Worm (Caenorhabditis elegans) whole organism, early embryonic: Measurements from ENCODE around the gene ZK154.6.

Experiments
- B0310.2 ChIP-seq: sonication (generic microtip); optimal IDR thresholded peaks from 2 replicates; lab custom pipeline; 2016; ENCODE audit warnings: mild to moderate bottlenecking, missing genetic modification characterization, missing compliant biosample characterization
- F13C5.2 ChIP-seq: sonication (generic microtip); optimal IDR thresholded peaks from 2 replicates; lab custom pipeline; 2017; ENCODE audit warnings: mild to moderate bottlenecking, missing genetic modification characterization, inconsistent platforms, missing compliant biosample characterization
- aly-1 ChIP-seq: sonication (generic microtip); optimal IDR thresholded peaks from 2 replicates; lab custom pipeline; 2016; ENCODE audit warnings: missing genetic modification characterization, missing compliant biosample characterization
- ama-1 ChIP-seq: fragments of 150-350 bp; optimal IDR thresholded peaks from 2 replicates; lab custom pipeline; 2014
- ceh-13 ChIP-seq: fragments of 200-800 bp; sonication (Bioruptor generic); optimal IDR thresholded peaks from 2 replicates; lab custom pipeline; 2018; ENCODE audit warnings: mild to moderate bottlenecking, missing genetic modification characterization, missing compliant biosample characterization
- ceh-36 ChIP-seq: sonication (generic microtip); optimal IDR thresholded peaks from 2 replicates; lab custom pipeline; 2016; ENCODE audit warnings: missing genetic modification characterization, inconsistent platforms, missing compliant biosample characterization
- ets-7 ChIP-seq: sonication (generic microtip); optimal IDR thresholded peaks from 2 replicates; lab custom pipeline; 2016; ENCODE audit warnings: missing genotype, missing genetic modification characterization, missing compliant biosample characterization
- flt-1 ChIP-seq: fragments of 200-800 bp; sonication (Bioruptor generic); IDR thresholded peaks from 2 replicates; pipeline ENCODE4 v1.3.6; 2022; ENCODE audit warnings: missing genetic modification characterization, missing compliant biosample characterization
- hmbx-1 ChIP-seq: sonication (generic microtip); optimal IDR thresholded peaks from 2 replicates; lab custom pipeline; 2016; ENCODE audit warnings: mild to moderate bottlenecking, missing genetic modification characterization, missing compliant biosample characterization
- hnd-1 ChIP-seq: sonication (generic microtip); optimal IDR thresholded peaks from 2 replicates; lab custom pipeline; 2016; ENCODE audit warnings: missing genetic modification characterization, missing compliant biosample characterization
- pes-1 ChIP-seq: fragments of 200-800 bp; sonication (Bioruptor generic); IDR thresholded peaks from 2 replicates; pipeline ENCODE4 v1.3.6; 2022; ENCODE audit warnings: missing genetic modification reagents, missing genetic modification characterization, missing compliant biosample characterization
- scrt-1 ChIP-seq: fragments of 200-800 bp; sonication (Bioruptor generic); IDR thresholded peaks from 2 replicates; pipeline ENCODE4 v1.3.6; 2022; ENCODE audit warnings: missing genetic modification characterization, missing compliant biosample characterization
- sea-1 ChIP-seq: fragments of 200-800 bp; sonication (Bioruptor generic); conservative IDR thresholded peaks from 2 replicates; pipeline ENCODE4 v1.3.6; 2022; ENCODE audit warnings: missing genetic modification characterization, missing compliant biosample characterization
- tbx-11 ChIP-seq: fragments of 200-800 bp; sonication (Bioruptor generic); IDR thresholded peaks from 2 replicates; pipeline ENCODE4 v1.3.6; 2022; ENCODE audit warnings: missing genetic modification characterization, missing compliant biosample characterization
- tbx-37 ChIP-seq: fragments of 200-800 bp; sonication (Bioruptor generic); conservative IDR thresholded peaks from 2 replicates; pipeline ENCODE4 v1.3.6; 2022; ENCODE audit warnings: missing genetic modification reagents, missing genetic modification characterization, missing compliant biosample characterization
- tra-4 ChIP-seq: sonication (generic microtip); optimal IDR thresholded peaks from 2 replicates; lab custom pipeline; 2017; ENCODE audit warnings: missing genetic modification characterization, missing compliant biosample characterization

Gene ZK154.6

ce11 chrX:7773714-7774318 lies 19.5 kb downstream of the ZK154.6 start:
- no peak for TF ChIP-seq hnd-1 (tag; lab: Kevin White, UChicago)
- 0 out of 2 replicates have a peak, but pooled peaks have one; percentile 41 for TF ChIP-seq pes-1 (GFP tag; lab: Robert Waterston, UW)

DNA sequence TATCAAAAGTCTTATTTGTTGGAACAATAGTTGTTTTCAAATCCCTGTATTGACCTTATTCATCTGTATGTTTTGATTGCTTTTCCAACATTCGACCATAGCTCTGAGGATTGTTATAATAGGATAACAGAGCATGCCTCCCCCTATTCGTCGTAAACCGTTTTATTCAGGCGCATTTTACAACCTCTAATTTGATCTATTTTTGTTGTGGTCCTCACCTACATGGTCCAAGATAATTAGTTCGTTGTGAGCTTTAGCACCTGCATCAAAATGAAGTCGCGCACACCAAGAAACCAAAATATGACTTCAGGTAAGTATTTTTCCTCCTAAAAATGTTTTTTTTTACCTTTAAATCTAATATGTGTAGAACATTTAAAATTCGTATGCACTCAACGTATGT lies 40.6 kb downstream of the ZK154.6 start, which contains the start of gene deg-1:
TSS of gene deg-1 (plus strand) at position 301 of the 400 bp plus-strand sequence.
- TF ChIP-seq pes-1 (GFP tag; lab: Robert Waterston, UW) (no peak), flt-1 (GFP tag; lab: Robert Waterston, UW) (no peak), scrt-1 (no peak), hmbx-1 (tag; lab: Kevin White, UChicago) (no peak), F13C5.2 (tag; lab: Kevin White, UChicago) (no peak), sea-1 (GFP tag; lab: Robert Waterston, UW) (no peak), ama-1 (no peak), tbx-11 (no peak), aly-1 (tag; lab: Kevin White, UChicago) (no peak), tbx-37 (no peak), tra-4 (tag; lab: Kevin White, UChicago) (no peak)

ce11 chrX:7750084-7750483 lies 43.3 kb downstream of the ZK154.6 start:
- TF ChIP-seq ets-7 (no peak), B0310.2 (no peak), ceh-36 (tag; lab: Kevin White, UChicago) (no peak), aly-1 (tag; lab: Kevin White, UChicago) (no peak), tra-4 (tag; lab: Kevin White, UChicago) (no peak), sea-1 (GFP tag; lab: Robert Waterston, UW) (no peak), hnd-1 (tag; lab: Kevin White, UChicago) (no peak), ceh-13 (no peak), F13C5.2 (tag; lab: Kevin White, UChicago) (no peak), scrt-1 (no peak), ama-1 (no peak)

ce11 chrX:7745386-7745785 lies 48.0 kb downstream of the ZK154.6 start:
- TF ChIP-seq sea-1 (GFP tag; lab: Robert Waterston, UW) (no peak), aly-1 (tag; lab: Kevin White, UChicago) (no peak), ets-7 (no peak), ama-1 (no peak), hnd-1 (tag; lab: Kevin White, UChicago) (no peak)

ce11 chrX:7743939-7744338 lies 49.4 kb downstream of the ZK154.6 start, which contains the start of gene ref-2:
Gene ref-2 (plus strand): TSS chrX:7744239.
- TF ChIP-seq sea-1 (GFP tag; lab: Robert Waterston, UW) (no peak), tbx-37 (no peak), hmbx-1 (tag; lab: Kevin White, UChicago) (no peak), ets-7 (no peak), tbx-11 (no peak), ama-1 (no peak), ceh-13 (no peak), B0310.2 (no peak), tra-4 (tag; lab: Kevin White, UChicago) (no peak), aly-1 (tag; lab: Kevin White, UChicago) (no peak), scrt-1 (no peak), pes-1 (GFP tag; lab: Robert Waterston, UW) (no peak), F13C5.2 (tag; lab: Kevin White, UChicago) (no peak)
